Worm (Caenorhabditis elegans) whole organism, late embryonic: ENCODE data around the gene twk-42.

Experiments used
- K09A11.1 ChIP-seq: sonication (generic microtip); optimal IDR thresholded peaks from 2 replicates; lab custom pipeline; 2017; ENCODE audit warnings: antibody characterized with exemption, mild to moderate bottlenecking, missing genetic modification characterization, missing compliant biosample characterization; ENCODE audit not compliant: insufficient read depth
- ahr-1 ChIP-seq: sonication (generic microtip); optimal IDR thresholded peaks from 2 replicates; lab custom pipeline; 2016; ENCODE audit warnings: missing genetic modification characterization, missing compliant biosample characterization
- ceh-14 ChIP-seq: sonication (generic microtip); optimal IDR thresholded peaks from 2 replicates; lab custom pipeline; 2016; ENCODE audit warnings: missing genotype, missing genetic modification characterization, missing compliant biosample characterization
- ceh-19 ChIP-seq: fragments of 200-800 bp; sonication (Bioruptor generic); optimal IDR thresholded peaks from 2 replicates; lab custom pipeline; 2018; ENCODE audit warnings: mild to moderate bottlenecking, missing genetic modification characterization, missing compliant biosample characterization
- ceh-24 ChIP-seq: sonication (generic microtip); optimal IDR thresholded peaks from 2 replicates; lab custom pipeline; 2016; ENCODE audit warnings: mild to moderate bottlenecking, missing genetic modification characterization, missing compliant biosample characterization
- ceh-45 ChIP-seq: fragments of 200-800 bp; sonication (Bioruptor generic); IDR thresholded peaks from 2 replicates; pipeline ENCODE4 v1.3.6; 2022; ENCODE audit warnings: missing genetic modification reagents, missing genetic modification characterization, missing compliant biosample characterization
- dve-1 ChIP-seq: sonication (generic microtip); optimal IDR thresholded peaks from 2 replicates; lab custom pipeline; 2017; ENCODE audit warnings: antibody characterized with exemption, mild to moderate bottlenecking, missing genetic modification characterization, missing compliant biosample characterization
- elt-2 ChIP-seq: sonication (generic microtip); optimal IDR thresholded peaks from 2 replicates; lab custom pipeline; 2016; ENCODE audit warnings: missing genetic modification reagents, missing genetic modification characterization, missing compliant biosample characterization
- eyg-1 ChIP-seq: sonication (generic microtip); optimal IDR thresholded peaks from 2 replicates; lab custom pipeline; 2016; ENCODE audit warnings: missing genotype, missing genetic modification characterization, missing compliant biosample characterization
- fkh-6 ChIP-seq: sonication (generic microtip); optimal IDR thresholded peaks from 2 replicates; lab custom pipeline; 2016; ENCODE audit warnings: missing genetic modification characterization, missing compliant biosample characterization
- hlh-15 ChIP-seq: sonication (generic microtip); optimal IDR thresholded peaks from 2 replicates; lab custom pipeline; 2016; ENCODE audit warnings: missing genetic modification characterization, missing compliant biosample characterization
- lim-6 ChIP-seq: sonication (generic microtip); optimal IDR thresholded peaks from 2 replicates; lab custom pipeline; 2016; ENCODE audit warnings: missing genetic modification characterization, missing compliant biosample characterization
- lin-11 ChIP-seq: fragments of 200-800 bp; sonication (Bioruptor generic); optimal IDR thresholded peaks from 2 replicates; lab custom pipeline; 2018; ENCODE audit warnings: mild to moderate bottlenecking, missing genetic modification characterization, missing compliant biosample characterization
- nfya-1 ChIP-seq: sonication (generic microtip); optimal IDR thresholded peaks from 2 replicates; lab custom pipeline; 2017; ENCODE audit warnings: missing genetic modification characterization, mild to moderate bottlenecking, missing compliant biosample characterization, antibody characterized with exemption, moderate library complexity
- nhr-232 ChIP-seq: sonication (generic microtip); optimal IDR thresholded peaks from 2 replicates; lab custom pipeline; 2016; ENCODE audit warnings: missing genetic modification characterization, missing compliant biosample characterization
- odd-2 ChIP-seq: sonication (generic microtip); optimal IDR thresholded peaks from 2 replicates; lab custom pipeline; 2017; ENCODE audit warnings: antibody characterized with exemption, mild to moderate bottlenecking, missing genetic modification characterization, missing compliant biosample characterization
- pat-9 ChIP-seq: fragments of 200-800 bp; sonication (Bioruptor generic); optimal IDR thresholded peaks from 2 replicates; lab custom pipeline; 2018; ENCODE audit warnings: mild to moderate bottlenecking, missing genetic modification characterization, moderate library complexity, missing compliant biosample characterization
- pax-1 ChIP-seq: fragments of 150-350 bp; optimal IDR thresholded peaks from 2 replicates; lab custom pipeline; 2014; ENCODE audit warnings: missing biosample characterization, missing genetic modification characterization
- pha-4 ChIP-seq: fragments of 150-350 bp; optimal IDR thresholded peaks from 2 replicates; lab custom pipeline; 2018; ENCODE audit warnings: missing biosample characterization, missing genetic modification reagents, missing genetic modification characterization
- pqm-1 ChIP-seq: sonication (generic microtip); optimal IDR thresholded peaks from 2 replicates; lab custom pipeline; 2016; ENCODE audit warnings: missing genetic modification characterization, missing compliant biosample characterization
- pros-1 ChIP-seq: fragments of 150-350 bp; optimal IDR thresholded peaks from 2 replicates; lab custom pipeline; 2014; ENCODE audit warnings: missing biosample characterization, missing genetic modification reagents, missing genetic modification characterization
- rnt-1 ChIP-seq: sonication (generic microtip); optimal IDR thresholded peaks from 2 replicates; lab custom pipeline; 2016; ENCODE audit warnings: missing genetic modification characterization, missing compliant biosample characterization
- sdc-2 ChIP-seq: sonication (generic microtip); optimal IDR thresholded peaks from 2 replicates; lab custom pipeline; 2016; ENCODE audit warnings: missing genotype, missing genetic modification characterization, missing compliant biosample characterization
- sox-2 ChIP-seq: fragments of 200-800 bp; sonication (Bioruptor generic); IDR thresholded peaks from 2 replicates; pipeline ENCODE4 v1.3.6; 2022; ENCODE audit warnings: missing genetic modification reagents, missing genetic modification characterization, missing compliant biosample characterization
- sox-4 ChIP-seq: sonication (generic microtip); optimal IDR thresholded peaks from 2 replicates; lab custom pipeline; 2017; ENCODE audit warnings: mild to moderate bottlenecking, missing genetic modification characterization, inconsistent platforms, missing compliant biosample characterization
- syd-9 ChIP-seq: sonication (generic microtip); optimal IDR thresholded peaks from 2 replicates; lab custom pipeline; 2016; ENCODE audit warnings: mild to moderate bottlenecking, missing genetic modification characterization, moderate library complexity, missing compliant biosample characterization
- tbx-7 ChIP-seq: sonication (generic microtip); optimal IDR thresholded peaks from 2 replicates; lab custom pipeline; 2016; ENCODE audit warnings: missing genotype, missing genetic modification characterization, missing compliant biosample characterization
- ttx-3 ChIP-seq: sonication (generic microtip); optimal IDR thresholded peaks from 2 replicates; lab custom pipeline; 2016; ENCODE audit warnings: missing genetic modification reagents, missing genetic modification characterization, missing compliant biosample characterization
- unc-55 ChIP-seq: sonication (generic microtip); optimal IDR thresholded peaks from 2 replicates; lab custom pipeline; 2017; ENCODE audit warnings: missing biosample characterization, missing genetic modification reagents, missing genetic modification characterization
- zip-5 ChIP-seq: sonication (generic microtip); optimal IDR thresholded peaks from 2 replicates; lab custom pipeline; 2016; ENCODE audit warnings: missing genetic modification characterization, missing compliant biosample characterization
- ztf-16 ChIP-seq: sonication (generic microtip); optimal IDR thresholded peaks from 2 replicates; lab custom pipeline; 2017; ENCODE audit warnings: missing genetic modification characterization, missing compliant biosample characterization

Gene twk-42

DNA sequence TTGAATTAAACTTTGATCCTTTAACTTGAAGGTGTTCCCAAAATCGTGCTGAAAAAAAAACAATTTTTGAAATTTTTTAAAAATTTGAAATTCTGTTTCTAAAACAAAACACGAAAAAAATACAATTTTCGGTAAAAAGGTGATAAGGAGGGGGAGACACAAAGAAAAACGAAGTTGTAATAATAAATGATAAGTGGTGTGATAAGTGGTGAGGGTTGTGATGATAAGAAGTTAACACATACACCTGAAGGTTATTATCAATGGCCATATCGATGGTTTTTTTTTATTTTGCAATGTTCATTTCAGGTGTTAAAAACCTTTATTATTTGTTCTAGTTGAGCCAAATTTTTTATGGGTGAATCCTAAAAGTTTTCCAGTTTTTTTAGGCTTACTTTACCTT, 18.1 kb downstream of the twk-42 start, which contains the start of gene twk-33:
Gene twk-33, minus strand, starts transcription at position 48 of the 400 bp plus-strand sequence.
- TF ChIP-seq elt-2 (tag; lab: Kevin White, UChicago) = peak; percentile 98
- TF ChIP-seq ceh-19 = no peak
- TF ChIP-seq hlh-15 (tag; lab: Kevin White, UChicago) = no peak
- no peak for TF ChIP-seq dve-1 (tag; lab: Kevin White, UChicago)
- no peak for TF ChIP-seq sdc-2 (tag; lab: Kevin White, UChicago)
- no peak for TF ChIP-seq unc-55 (GFP tag; lab: Kevin White, UChicago)
- no peak for TF ChIP-seq ceh-45 (GFP tag; lab: Robert Waterston, UW)
- no peak for TF ChIP-seq zip-5 (tag; lab: Kevin White, UChicago)
- TF ChIP-seq sox-4 (tag; lab: Kevin White, UChicago) = no peak

DNA sequence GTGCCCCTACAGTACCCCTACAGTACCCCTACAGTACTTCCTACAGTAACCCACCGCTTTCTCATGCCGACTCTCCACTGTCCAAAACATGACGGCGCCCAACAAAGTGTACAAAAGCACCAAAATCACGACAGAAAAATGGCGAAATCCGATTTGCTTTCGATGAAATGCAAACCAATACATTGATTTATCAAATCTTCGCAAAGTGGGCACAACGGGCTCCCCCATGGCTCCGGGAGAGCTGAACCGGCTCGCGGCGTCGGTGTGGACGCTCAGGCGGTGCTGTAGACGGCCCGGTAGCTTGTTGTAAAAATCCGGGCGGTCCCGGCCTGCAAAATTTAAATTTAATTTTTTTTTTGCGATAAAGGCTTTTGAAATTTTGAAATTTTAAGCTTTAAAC, 20.1 kb downstream of the twk-42 start:
- TF ChIP-seq lim-6 (tag; lab: Kevin White, UChicago) (no peak), ztf-16 (tag; lab: Kevin White, UChicago) (no peak), K09A11.1 (tag; lab: Kevin White, UChicago) (no peak), zip-5 (tag; lab: Kevin White, UChicago) (no peak), ceh-45 (GFP tag; lab: Robert Waterston, UW) (no peak), pros-1 (tag; lab: Kevin White, UChicago) (no peak), syd-9 (tag; lab: Kevin White, UChicago) (no peak), ahr-1 (tag; lab: Kevin White, UChicago) (no peak), pha-4 (tag; lab: Kevin White, UChicago) (no peak)
- TF ChIP-seq, all 69 proteins: peak for 0

DNA sequence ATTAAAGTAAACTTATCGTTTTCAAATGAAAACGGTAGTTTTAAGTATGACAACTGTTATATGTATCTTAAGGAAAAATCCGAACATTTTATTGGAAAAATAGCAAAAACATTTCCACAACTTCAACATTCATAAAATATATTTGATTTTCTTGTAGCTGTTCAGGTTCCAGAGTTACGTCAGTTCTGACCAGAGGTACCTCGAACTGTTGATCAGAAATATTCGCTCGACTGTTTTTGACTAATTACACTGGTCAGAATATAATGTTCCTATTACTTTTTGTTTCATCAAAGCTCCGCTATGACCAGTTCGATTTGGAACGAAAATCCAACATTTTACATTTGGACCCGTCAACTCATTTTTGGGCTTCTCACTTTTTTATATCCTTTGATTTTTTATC, 25.4 kb downstream of the twk-42 start, which contains the start of gene srh-31:
Gene srh-31, plus strand, starts transcription at position 301 of the 400 bp plus-strand sequence.
- TF ChIP-seq sdc-2 (tag; lab: Kevin White, UChicago) = no peak
- TF ChIP-seq fkh-6 (tag; lab: Kevin White, UChicago) = no peak
- TF ChIP-seq lim-6 (tag; lab: Kevin White, UChicago) = no peak
- TF ChIP-seq pax-1 (tag; lab: Kevin White, UChicago) = no peak

DNA sequence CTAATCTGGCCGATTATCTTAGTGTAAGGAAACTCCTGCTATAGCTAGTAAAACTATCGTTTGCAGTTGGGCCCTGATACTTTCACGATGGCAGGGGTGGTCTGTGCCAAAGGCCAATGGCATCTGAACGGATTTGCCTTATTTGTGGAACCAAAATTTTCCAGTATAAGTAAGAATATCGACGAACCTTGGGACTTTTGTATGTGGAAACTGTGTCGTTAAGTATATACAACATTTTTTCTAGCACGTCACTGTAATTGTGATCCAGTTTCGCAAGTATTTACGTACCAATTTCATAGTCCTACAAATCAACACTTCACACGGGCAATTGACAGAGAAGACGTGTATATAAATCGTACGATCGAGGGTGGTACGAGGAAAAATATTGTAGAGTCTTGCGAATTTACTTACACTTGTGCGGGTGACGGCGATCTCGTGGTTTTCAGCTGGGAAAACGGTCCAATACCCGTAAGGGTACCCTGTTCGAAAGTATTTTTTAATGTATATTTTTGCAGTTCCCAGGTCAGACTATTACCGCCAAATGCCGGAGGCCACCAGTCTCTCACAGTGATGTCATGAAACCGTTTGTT, 26.1 kb downstream of the twk-42 start:
- TF ChIP-seq ceh-24 (no peak), pha-4 (tag; lab: Kevin White, UChicago) (no peak), odd-2 (no peak), sox-2 (no peak), rnt-1 (no peak), ahr-1 (tag; lab: Kevin White, UChicago) (no peak), nhr-232 (tag; lab: Kevin White, UChicago) (no peak)

DNA sequence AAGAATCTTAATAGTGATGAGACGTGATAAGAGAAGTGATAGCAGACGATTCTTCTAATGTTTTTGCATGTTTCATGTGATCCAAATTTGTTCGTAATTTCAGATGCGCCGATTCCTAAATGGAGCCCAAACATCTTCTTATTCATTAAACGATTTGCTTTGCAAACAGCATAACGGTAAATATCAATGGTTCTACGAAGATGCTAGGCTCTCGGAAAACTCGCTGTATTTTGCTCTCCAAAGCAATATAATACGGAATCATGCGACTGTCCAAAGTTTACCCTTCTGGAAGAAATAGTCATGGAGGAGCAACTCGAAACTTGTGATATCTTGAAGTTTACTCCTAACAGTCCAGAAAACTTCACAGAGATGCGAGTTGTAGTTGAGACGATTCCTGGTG, 26.6 kb downstream of the twk-42 start, which contains the start of gene W06D12.6:
Gene W06D12.6, plus strand, starts transcription at position 301 of the 400 bp plus-strand sequence.
- TF ChIP-seq rnt-1 = no peak
- no peak for TF ChIP-seq hlh-15 (tag; lab: Kevin White, UChicago)
- TF ChIP-seq ceh-45 (GFP tag; lab: Robert Waterston, UW) = no peak
- TF ChIP-seq eyg-1 (tag; lab: Kevin White, UChicago) = no peak
- no peak for TF ChIP-seq ceh-14 (tag; lab: Kevin White, UChicago)
- TF ChIP-seq lin-11 (tag; lab: Kevin White, UChicago) = no peak
- TF ChIP-seq pat-9 (tag; lab: Kevin White, UChicago) = no peak
- TF ChIP-seq ahr-1 (tag; lab: Kevin White, UChicago) = no peak
- no peak for TF ChIP-seq nfya-1
- no peak for TF ChIP-seq pha-4 (tag; lab: Kevin White, UChicago)
- no peak for TF ChIP-seq tbx-7 (tag; lab: Kevin White, UChicago)
- TF ChIP-seq ttx-3 (tag; lab: Kevin White, UChicago) = no peak
- no peak for TF ChIP-seq pqm-1 (tag; lab: Kevin White, UChicago)
- TF ChIP-seq syd-9 (tag; lab: Kevin White, UChicago) = no peak
